Worm (Caenorhabditis elegans) whole organism, L1 larva: ENCODE results near the gene hst-1.

Experiments
- C04F5.9 ChIP-seq: sonication (generic microtip); optimal IDR thresholded peaks from 2 replicates; lab custom pipeline; 2016; ENCODE audit warnings: missing genetic modification characterization, missing compliant biosample characterization
- F16B12.6 ChIP-seq: fragments of 150-350 bp; optimal IDR thresholded peaks from 2 replicates; lab custom pipeline; 2014; ENCODE audit warnings: missing biosample characterization, missing genetic modification characterization
- alr-1 ChIP-seq: fragments of 200-800 bp; sonication (Bioruptor generic); optimal IDR thresholded peaks from 2 replicates; lab custom pipeline; 2018; ENCODE audit warnings: borderline replicate concordance, mild to moderate bottlenecking, missing genetic modification characterization, missing compliant biosample characterization
- ama-1 ChIP-seq: fragments of 150-350 bp; optimal IDR thresholded peaks from 2 replicates; lab custom pipeline; 2014
- blmp-1 ChIP-seq: fragments of 150-350 bp; optimal IDR thresholded peaks from 2 replicates; lab custom pipeline; 2014; ENCODE audit warnings: missing biosample characterization, missing genetic modification characterization
- ceh-63 ChIP-seq: fragments of 200-800 bp; sonication (Bioruptor generic); optimal IDR thresholded peaks from 2 replicates; lab custom pipeline; 2018; ENCODE audit warnings: mild to moderate bottlenecking, missing genetic modification characterization, missing compliant biosample characterization
- ces-1 ChIP-seq: fragments of 150-350 bp; optimal IDR thresholded peaks from 2 replicates; lab custom pipeline; 2014; ENCODE audit warnings: missing biosample characterization, missing genetic modification reagents, missing genetic modification characterization
- dpl-1 ChIP-seq, 3 experiments: fragments of 150-350 bp in 2 of 3; sonication (generic microtip) in 1 of 3; optimal IDR thresholded peaks; 2 replicates each; lab custom pipeline; 2014 to 2017; ENCODE audit warnings: missing biosample characterization in 3 of 3, missing genetic modification characterization in 3 of 3, missing genetic modification reagents in 3 of 3
- efl-1 ChIP-seq, 4 experiments: fragments of 150-350 bp; optimal IDR thresholded peaks in 3 of 4; peaks in 1 of 4; 1 replicate in 1 of 4; 2 replicates in 3 of 4; lab custom pipeline; 2014; ENCODE audit warnings: missing biosample characterization in 2 of 4, missing genetic modification characterization in 2 of 4, missing genetic modification reagents in 2 of 4
- egl-13 ChIP-seq: sonication (generic microtip); optimal IDR thresholded peaks from 2 replicates; lab custom pipeline; 2016; ENCODE audit warnings: missing genotype, missing genetic modification reagents, missing genetic modification characterization, missing compliant biosample characterization
- elt-2 ChIP-seq: sonication (generic microtip); optimal IDR thresholded peaks from 2 replicates; lab custom pipeline; 2016; ENCODE audit warnings: missing genetic modification characterization, mild to moderate bottlenecking, inconsistent platforms, missing compliant biosample characterization, missing genetic modification reagents
- fkh-4 ChIP-seq: sonication (generic microtip); optimal IDR thresholded peaks from 2 replicates; lab custom pipeline; 2016; ENCODE audit warnings: missing compliant biosample characterization, missing genetic modification characterization, borderline replicate concordance
- hlh-4 ChIP-seq: sonication (generic microtip); optimal IDR thresholded peaks from 2 replicates; lab custom pipeline; 2016; ENCODE audit warnings: mild to moderate bottlenecking, missing genetic modification characterization, missing compliant biosample characterization
- irx-1 ChIP-seq: sonication (generic microtip); optimal IDR thresholded peaks from 2 replicates; lab custom pipeline; 2016; ENCODE audit warnings: missing genetic modification characterization, missing compliant biosample characterization
- jun-1 ChIP-seq: fragments of 150-350 bp; optimal IDR thresholded peaks from 2 replicates; lab custom pipeline; 2014; ENCODE audit warnings: missing biosample characterization, missing genetic modification reagents, missing genetic modification characterization
- lin-15B ChIP-seq: fragments of 150-350 bp; sonication (generic microtip); optimal IDR thresholded peaks from 3 replicates; lab custom pipeline; 2014; ENCODE audit warnings: missing biosample characterization, missing genetic modification characterization
- lin-35 ChIP-seq, 2 experiments: fragments of 150-350 bp; optimal IDR thresholded peaks; 2 replicates each; lab custom pipeline; 2014; ENCODE audit warnings: missing biosample characterization in 2 of 2, missing genetic modification characterization in 2 of 2, missing genetic modification reagents in 2 of 2
- lin-39 ChIP-seq: fragments of 150-350 bp; optimal IDR thresholded peaks from 2 replicates; lab custom pipeline; 2014; ENCODE audit warnings: missing biosample characterization, missing genetic modification reagents, missing genetic modification characterization
- lir-3 ChIP-seq: sonication (generic microtip); optimal IDR thresholded peaks from 2 replicates; lab custom pipeline; 2016; ENCODE audit warnings: mild to moderate bottlenecking, missing genetic modification characterization, moderate library complexity, missing compliant biosample characterization; ENCODE audit not compliant: poor library complexity
- lsy-2 ChIP-seq, 2 experiments: fragments of 150-350 bp; optimal IDR thresholded peaks; 2 replicates each; lab custom pipeline; 2014; ENCODE audit warnings: missing biosample characterization in 2 of 2, missing genetic modification characterization in 2 of 2
- mef-2 ChIP-seq: fragments of 150-350 bp; optimal IDR thresholded peaks from 2 replicates; lab custom pipeline; 2014; ENCODE audit warnings: missing biosample characterization, missing genetic modification characterization
- nhr-12 ChIP-seq: sonication (generic microtip); optimal IDR thresholded peaks from 2 replicates; lab custom pipeline; 2017; ENCODE audit warnings: missing biosample characterization, missing genetic modification characterization
- nhr-19 ChIP-seq: fragments of 200-800 bp; sonication (Bioruptor generic); conservative IDR thresholded peaks from 2 replicates; pipeline ENCODE4 v1.3.6; 2022; ENCODE audit warnings: missing genetic modification characterization, missing compliant biosample characterization
- nhr-237 ChIP-seq: fragments of 150-350 bp; optimal IDR thresholded peaks from 2 replicates; lab custom pipeline; 2014; ENCODE audit warnings: missing biosample characterization, missing genetic modification characterization
- nhr-71 ChIP-seq: sonication (generic microtip); optimal IDR thresholded peaks from 2 replicates; lab custom pipeline; 2016; ENCODE audit warnings: mild to moderate bottlenecking, missing genetic modification characterization, moderate library complexity, missing compliant biosample characterization
- nhr-84 ChIP-seq: sonication (generic microtip); optimal IDR thresholded peaks from 2 replicates; lab custom pipeline; 2017; ENCODE audit warnings: missing biosample characterization, missing genetic modification characterization
- nhr-85 ChIP-seq: sonication (generic microtip); peaks from one replicate; lab custom pipeline; 2016; ENCODE audit warnings: missing genetic modification characterization, inconsistent platforms, missing compliant biosample characterization
- pag-3 ChIP-seq: sonication (generic microtip); optimal IDR thresholded peaks from 2 replicates; lab custom pipeline; 2017; ENCODE audit warnings: missing genetic modification characterization, mild to moderate bottlenecking, missing compliant biosample characterization, antibody characterized with exemption, borderline replicate concordance; ENCODE audit not compliant: insufficient read depth
- pqm-1 ChIP-seq: sonication (generic microtip); optimal IDR thresholded peaks from 3 replicates; lab custom pipeline; 2017; ENCODE audit warnings: missing biosample characterization, missing genetic modification characterization
- snpc-4 ChIP-seq: fragments of 150-350 bp; optimal IDR thresholded peaks from 2 replicates; lab custom pipeline; 2014; ENCODE audit warnings: missing biosample characterization, missing genetic modification characterization
- snu-23 ChIP-seq: sonication (generic microtip); optimal IDR thresholded peaks from 2 replicates; lab custom pipeline; 2016; ENCODE audit warnings: missing genetic modification characterization, missing compliant biosample characterization
- sptf-1 ChIP-seq: fragments of 150-350 bp; optimal IDR thresholded peaks from 2 replicates; lab custom pipeline; 2014; ENCODE audit warnings: missing biosample characterization, missing genetic modification characterization
- swsn-7 ChIP-seq: sonication (generic microtip); optimal IDR thresholded peaks from 2 replicates; lab custom pipeline; 2016; ENCODE audit warnings: missing genetic modification characterization, missing compliant biosample characterization
- tbx-2 ChIP-seq: sonication (generic microtip); optimal IDR thresholded peaks from 2 replicates; lab custom pipeline; 2016; ENCODE audit warnings: missing genetic modification characterization, missing compliant biosample characterization
- unc-130 ChIP-seq: fragments of 150-350 bp; optimal IDR thresholded peaks from 2 replicates; lab custom pipeline; 2017; ENCODE audit warnings: missing biosample characterization, missing genetic modification characterization, inconsistent platforms
- vab-15 ChIP-seq: sonication (generic microtip); optimal IDR thresholded peaks from 2 replicates; lab custom pipeline; 2017; ENCODE audit warnings: missing genotype, mild to moderate bottlenecking, missing genetic modification characterization, missing compliant biosample characterization

Gene hst-1

DNA sequence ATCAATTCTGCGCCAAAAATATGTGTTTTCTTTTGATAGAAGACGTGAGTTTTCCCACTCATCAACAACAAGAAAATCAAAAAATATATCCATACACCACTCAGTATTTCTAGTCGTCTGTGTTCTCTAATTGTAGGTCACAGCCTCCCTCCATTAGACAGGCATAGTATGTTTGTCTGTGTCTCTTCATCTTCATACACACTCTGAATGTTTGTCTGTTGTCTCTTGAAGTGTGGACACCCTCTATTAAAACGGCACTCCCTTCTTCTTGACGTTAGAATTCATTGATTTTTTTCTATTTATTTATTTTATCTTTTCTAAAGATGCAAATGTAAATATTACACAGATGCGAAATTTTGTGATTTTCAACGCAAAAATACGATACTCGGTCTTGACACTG is 46.0 kb upstream of the hst-1 start:
- TF ChIP-seq lsy-2 (tag; optimal IDR thresholded peaks at IDR 0.05; lab: Kevin White, UChicago) (peak in 1 of 2 experiments; percentile 31), snu-23 (no peak), nhr-85 (tag; lab: Kevin White, UChicago) (peak; percentile 72), swsn-7 (peak; percentile 4), lin-35 (GFP tag; optimal IDR thresholded peaks at IDR 0.05; lab: Kevin White, UChicago) (peak; percentile 17 to 21), sptf-1 (tag; lab: Kevin White, UChicago) (no peak), efl-1 (optimal IDR thresholded peaks at IDR 0.05; lab: Kevin White, UChicago) (peak; percentile 25 to 38), efl-1 (GFP tag; optimal IDR thresholded peaks at IDR 0.05 in 1 of 2; lab: Kevin White, UChicago) (no peak), nhr-84 (tag; lab: Kevin White, UChicago) (no peak)
- TF ChIP-seq, all 84 proteins: peak for 5

DNA sequence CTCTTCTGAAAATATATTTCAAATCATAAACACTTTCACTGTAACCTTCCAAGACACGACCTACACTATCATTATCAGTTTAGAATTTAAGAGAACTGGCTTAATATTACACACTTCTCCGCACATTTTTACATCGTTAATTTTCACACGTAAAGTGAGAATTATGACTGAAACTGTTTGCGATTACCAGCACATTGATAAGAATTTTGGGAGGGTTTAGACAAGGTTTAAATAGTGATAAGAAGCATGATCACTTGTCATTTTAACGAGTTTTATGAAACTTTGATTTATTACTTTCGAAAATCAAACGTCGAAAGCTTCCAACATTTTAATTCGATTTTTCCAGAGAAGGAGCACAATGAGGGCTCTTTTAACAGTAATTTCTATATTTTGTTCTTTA is 39.2 kb upstream of the hst-1 start, which contains the start of gene F21D5.3:
Gene F21D5.3 (plus strand): TSS at position 347 of the 400 bp plus-strand sequence.
- TF ChIP-seq pqm-1 (tag; lab: Kevin White, UChicago) (peak; percentile 43), vab-15 (tag; lab: Kevin White, UChicago) (no peak), nhr-19 (GFP tag; lab: Robert Waterston, UW) (no peak), snpc-4 (no peak), nhr-12 (tag; lab: Kevin White, UChicago) (no peak), snu-23 (no peak), lin-35 (GFP tag; optimal IDR thresholded peaks at IDR 0.05; lab: Kevin White, UChicago) (peak in 1 of 2 experiments; percentile 42), tbx-2 (no peak), elt-2 (tag; lab: Kevin White, UChicago) (peak; percentile 93), nhr-71 (tag; lab: Kevin White, UChicago) (peak; percentile 11), mef-2 (tag; lab: Kevin White, UChicago) (no peak), F16B12.6 (tag; lab: Kevin White, UChicago) (no peak)

DNA sequence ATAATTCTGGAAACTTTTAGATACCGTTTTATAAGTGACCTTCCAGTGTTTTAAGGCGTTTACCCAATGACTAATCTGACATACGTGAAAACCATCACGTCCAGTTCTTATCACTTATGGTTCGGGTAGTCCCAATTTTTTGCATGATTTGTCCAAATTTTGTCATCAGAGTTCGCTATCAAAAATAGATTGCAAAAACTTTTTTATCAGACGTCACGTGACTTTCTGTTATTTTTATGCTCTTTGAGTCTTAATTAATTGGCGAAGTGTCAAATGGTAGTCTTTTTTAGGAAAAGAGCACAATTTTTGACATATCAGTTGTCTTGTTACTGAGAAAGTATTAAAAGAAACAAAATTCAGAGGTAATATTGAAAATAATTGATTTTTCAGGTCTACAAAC is 38.3 kb upstream of the hst-1 start:
- TF ChIP-seq elt-2 (tag; lab: Kevin White, UChicago) (peak; percentile 86), lsy-2 (tag; optimal IDR thresholded peaks at IDR 0.05; lab: Kevin White, UChicago) (no peak), pag-3 (tag; lab: Kevin White, UChicago) (no peak), lin-39 (tag; lab: Kevin White, UChicago) (no peak), C04F5.9 (no peak), lin-35 (GFP tag; optimal IDR thresholded peaks at IDR 0.05; lab: Kevin White, UChicago) (peak in 1 of 2 experiments; percentile 0)

DNA sequence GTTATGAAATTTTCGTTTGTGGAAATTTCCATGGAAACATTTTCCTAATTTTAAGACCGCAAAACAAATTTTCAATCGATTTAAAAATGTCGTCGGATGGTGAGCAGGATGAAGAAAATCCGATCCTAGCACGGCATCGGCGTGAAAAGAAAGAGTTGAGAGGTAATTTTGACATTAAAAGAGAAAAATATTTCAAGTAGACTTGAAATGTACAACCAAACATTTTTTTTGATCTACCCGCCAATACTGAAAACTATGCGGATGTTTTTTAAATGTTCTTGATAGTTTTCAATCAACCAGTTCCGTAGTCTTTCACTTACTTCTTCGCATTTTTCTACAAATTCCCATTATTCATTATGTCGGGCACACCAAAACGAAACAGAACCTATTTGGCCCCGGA is 36.8 kb upstream of the hst-1 start, which contains the start of gene otub-3:
Gene otub-3 (plus strand): TSS at position 56 of the 400 bp plus-strand sequence.
- TF ChIP-seq alr-1 (tag; lab: Kevin White, UChicago) (no peak), ces-1 (no peak), egl-13 (tag; lab: Kevin White, UChicago) (no peak), ama-1 (lab: Kevin White, UChicago) (no peak), tbx-2 (no peak), nhr-237 (no peak), jun-1 (tag; lab: Kevin White, UChicago) (no peak), hlh-4 (tag; lab: Kevin White, UChicago) (no peak), lsy-2 (tag; optimal IDR thresholded peaks at IDR 0.05; lab: Kevin White, UChicago) (no peak), blmp-1 (tag; lab: Kevin White, UChicago) (no peak), nhr-19 (GFP tag; lab: Robert Waterston, UW) (no peak), sptf-1 (tag; lab: Kevin White, UChicago) (no peak), irx-1 (tag; lab: Kevin White, UChicago) (no peak), dpl-1 (GFP tag; optimal IDR thresholded peaks at IDR 0.05; lab: Kevin White, UChicago) (no peak), lin-15B (no peak), fkh-4 (tag; lab: Kevin White, UChicago) (no peak), lir-3 (no peak), ceh-63 (no peak), unc-130 (no peak)
- TF ChIP-seq, all 84 proteins: peak for 0
